Fruit fly (Drosophila melanogaster) whole organism, embryonic: ENCODE data around the gene CG34183.

Experiments used
- ATbp ChIP-seq: fragments of 200-800 bp; sonication (Bioruptor generic); optimal IDR thresholded peaks from 2 replicates; lab custom pipeline; 2017; ENCODE audit warnings: missing biosample characterization, mild to moderate bottlenecking, missing genetic modification characterization, missing genetic modification reagents
- Ada2b ChIP-seq: fragments of 200-800 bp; sonication (Bioruptor generic); IDR thresholded peaks from 2 replicates; pipeline ENCODE4 v1.3.6; 2022; ENCODE audit warnings: missing biosample characterization, missing genetic modification characterization
- Atf3 ChIP-seq: fragments of 200-800 bp; sonication (Bioruptor generic); optimal IDR thresholded peaks from 3 replicates; lab custom pipeline; 2016; ENCODE audit warnings: missing biosample characterization, missing genetic modification characterization
- Blimp-1 ChIP-seq: fragments of 200-800 bp; sonication (Bioruptor generic); optimal IDR thresholded peaks from 3 replicates; lab custom pipeline; 2018; ENCODE audit warnings: missing biosample characterization, missing genetic modification characterization, mild to moderate bottlenecking, moderate library complexity, missing genetic modification reagents
- CG10274 ChIP-seq: fragments of 200-800 bp; sonication (Bioruptor generic); optimal IDR thresholded peaks from 3 replicates; lab custom pipeline; 2017; ENCODE audit warnings: missing biosample characterization, mild to moderate bottlenecking, missing genetic modification characterization
- CG10431 ChIP-seq: fragments of 200-800 bp; sonication (Bioruptor generic); optimal IDR thresholded peaks from 3 replicates; lab custom pipeline; 2018; ENCODE audit warnings: missing biosample characterization, mild to moderate bottlenecking, missing genetic modification characterization
- CG1233 ChIP-seq: fragments of 200-800 bp; sonication (Bioruptor generic); optimal IDR thresholded peaks from 4 replicates; lab custom pipeline; 2018; ENCODE audit warnings: missing biosample characterization, mild to moderate bottlenecking, missing genetic modification characterization
- CG14050 ChIP-seq: fragments of 200-800 bp; sonication (Bioruptor generic); IDR thresholded peaks from 3 replicates; pipeline ENCODE4 v1.3.6; 2022; ENCODE audit warnings: missing biosample characterization, missing genetic modification characterization
- CG14965 ChIP-seq: fragments of 200-800 bp; sonication (Bioruptor generic); optimal IDR thresholded peaks from 2 replicates; lab custom pipeline; 2016; ENCODE audit warnings: missing biosample characterization, missing genetic modification characterization, borderline replicate concordance
- CG2875 ChIP-seq: fragments of 200-800 bp; sonication (Bioruptor generic); optimal IDR thresholded peaks from 2 replicates; lab custom pipeline; 2017; ENCODE audit warnings: missing biosample characterization, mild to moderate bottlenecking, missing genetic modification characterization, missing genetic modification reagents
- CG3163 ChIP-seq: fragments of 200-800 bp; sonication (Bioruptor generic); optimal IDR thresholded peaks from 3 replicates; lab custom pipeline; 2016; ENCODE audit warnings: missing biosample characterization, missing genetic modification characterization
- CG33213 ChIP-seq: fragments of 200-800 bp; sonication (Bioruptor generic); optimal IDR thresholded peaks from 3 replicates; lab custom pipeline; 2016; ENCODE audit warnings: missing biosample characterization, missing genetic modification characterization
- CG4328 ChIP-seq: fragments of 200-800 bp; sonication (Bioruptor generic); optimal IDR thresholded peaks from 3 replicates; lab custom pipeline; 2017; ENCODE audit warnings: missing biosample characterization, missing genetic modification reagents, missing genetic modification characterization
- CG4404 ChIP-seq: fragments of 200-800 bp; sonication (Bioruptor generic); IDR thresholded peaks from 2 replicates; pipeline ENCODE4 v1.3.6; 2022; ENCODE audit warnings: missing biosample characterization, missing genetic modification characterization
- CG4707 ChIP-seq: fragments of 200-800 bp; sonication (Bioruptor generic); optimal IDR thresholded peaks from 2 replicates; lab custom pipeline; 2018; ENCODE audit warnings: missing biosample characterization, mild to moderate bottlenecking, missing genetic modification characterization, moderate library complexity
- CG4820 ChIP-seq: fragments of 200-800 bp; sonication (Bioruptor generic); optimal IDR thresholded peaks from 3 replicates; lab custom pipeline; 2016; ENCODE audit warnings: missing biosample characterization, missing genetic modification characterization
- CG6765 ChIP-seq: fragments of 200-800 bp; sonication (Bioruptor generic); optimal IDR thresholded peaks from 3 replicates; lab custom pipeline; 2017; ENCODE audit warnings: missing biosample characterization, mild to moderate bottlenecking, missing genetic modification characterization
- CG7987 ChIP-seq: fragments of 200-800 bp; sonication (Bioruptor generic); optimal IDR thresholded peaks from 2 replicates; lab custom pipeline; 2018; ENCODE audit warnings: missing biosample characterization, mild to moderate bottlenecking, missing genetic modification characterization, moderate library complexity
- CG9876 ChIP-seq: fragments of 200-800 bp; sonication (Bioruptor generic); optimal IDR thresholded peaks from 2 replicates; lab custom pipeline; 2016; ENCODE audit warnings: missing biosample characterization, missing genetic modification characterization
- Chrac-16 ChIP-seq: fragments of 200-800 bp; sonication (Bioruptor generic); optimal IDR thresholded peaks from 3 replicates; lab custom pipeline; 2016; ENCODE audit warnings: missing biosample characterization, missing genetic modification characterization
- Deaf1 ChIP-seq: fragments of 200-800 bp; optimal IDR thresholded peaks from 3 replicates; lab custom pipeline; 2019; ENCODE audit warnings: missing biosample characterization, mild to moderate bottlenecking, missing genetic modification characterization, moderate library complexity
- Dip2 ChIP-seq: fragments of 200-800 bp; sonication (Bioruptor generic); IDR thresholded peaks from 2 replicates; pipeline ENCODE4 v1.3.6; 2022; ENCODE audit warnings: missing biosample characterization, missing genetic modification characterization
- Dll ChIP-seq: fragments of 200-800 bp; sonication (Bioruptor generic); IDR thresholded peaks from 4 replicates; pipeline ENCODE4 v1.3.6; 2022; ENCODE audit warnings: missing biosample characterization, missing genetic modification characterization; ENCODE audit not compliant: partially characterized antibody
- Doc3 ChIP-seq: fragments of 200-800 bp; sonication (Bioruptor generic); IDR thresholded peaks from 3 replicates; pipeline ENCODE4 v1.3.6; 2022; ENCODE audit warnings: missing biosample characterization, missing genetic modification characterization; ENCODE audit not compliant: partially characterized antibody
- ERR ChIP-seq: fragments of 200-800 bp; sonication (Bioruptor generic); optimal IDR thresholded peaks from 2 replicates; lab custom pipeline; 2016; ENCODE audit warnings: missing biosample characterization, missing genetic modification characterization
- Fer3 ChIP-seq: fragments of 200-800 bp; sonication (Bioruptor generic); optimal IDR thresholded peaks from 2 replicates; lab custom pipeline; 2018; ENCODE audit warnings: missing biosample characterization, mild to moderate bottlenecking, missing genetic modification characterization, moderate library complexity
- Hr39 ChIP-seq: fragments of >200 bp; optimal IDR thresholded peaks from 2 replicates; lab custom pipeline; 2017
- Hsf ChIP-seq: fragments of 200-800 bp; sonication (Bioruptor generic); optimal IDR thresholded peaks from 3 replicates; lab custom pipeline; 2016; ENCODE audit warnings: missing biosample characterization, missing genetic modification characterization
- Mrtf ChIP-seq: fragments of 200-800 bp; sonication (Bioruptor generic); IDR thresholded peaks from 3 replicates; pipeline ENCODE4 v1.3.6; 2022; ENCODE audit warnings: missing biosample characterization, missing genetic modification characterization
- NC2β ChIP-seq: fragments of 200-800 bp; sonication (Bioruptor generic); optimal IDR thresholded peaks from 2 replicates; lab custom pipeline; 2016; ENCODE audit warnings: missing biosample characterization, missing genetic modification characterization
- NfI ChIP-seq: fragments of 200-800 bp; sonication (Bioruptor generic); optimal IDR thresholded peaks from 3 replicates; lab custom pipeline; 2018; ENCODE audit warnings: missing biosample characterization, mild to moderate bottlenecking, missing genetic modification characterization, moderate library complexity
- Opbp ChIP-seq: fragments of 200-800 bp; sonication (Bioruptor generic); IDR thresholded peaks from 3 replicates; pipeline ENCODE4 v1.3.6; 2022; ENCODE audit warnings: missing biosample characterization, missing genetic modification characterization; ENCODE audit not compliant: partially characterized antibody
- PHDP ChIP-seq: fragments of 200-800 bp; sonication (Bioruptor generic); optimal IDR thresholded peaks from 3 replicates; lab custom pipeline; 2018; ENCODE audit warnings: missing biosample characterization, mild to moderate bottlenecking, missing genetic modification characterization, moderate library complexity
- Poxn ChIP-seq: fragments of 200-800 bp; sonication (Bioruptor generic); IDR thresholded peaks from 2 replicates; pipeline ENCODE4 v1.3.6; 2022; ENCODE audit warnings: missing biosample characterization, missing genetic modification characterization
- Tbp ChIP-seq: fragments of >200 bp; optimal IDR thresholded peaks from 2 replicates; lab custom pipeline; 2018; ENCODE audit warnings: missing biosample characterization, missing genetic modification characterization
- Trl ChIP-seq, 3 experiments: fragments of >200 bp in 2 of 3; fragments of 200-800 bp in 1 of 3; sonication (Bioruptor generic) in 1 of 3; optimal IDR thresholded peaks; 2 replicates in 1 of 3; 3 replicates in 2 of 3; lab custom pipeline; 2016 to 2017; ENCODE audit warnings: missing biosample characterization in 1 of 3, missing genetic modification characterization in 1 of 3
- ap ChIP-seq: fragments of 200-800 bp; sonication (Bioruptor generic); IDR thresholded peaks from 2 replicates; pipeline ENCODE4 v1.3.6; 2022; ENCODE audit warnings: missing biosample characterization, missing genetic modification characterization
- crc ChIP-seq: fragments of 200-800 bp; sonication (Bioruptor generic); optimal IDR thresholded peaks from 2 replicates; lab custom pipeline; 2016; ENCODE audit warnings: missing biosample characterization, missing genetic modification characterization
- crp ChIP-seq, 2 experiments: fragments of 200-800 bp; sonication (Bioruptor generic); optimal IDR thresholded peaks; 2 replicates in 1 of 2; 3 replicates in 1 of 2; lab custom pipeline; 2017; ENCODE audit warnings: missing biosample characterization in 2 of 2, missing genetic modification characterization in 2 of 2, mild to moderate bottlenecking in 1 of 2, moderate library complexity in 1 of 2
- dan ChIP-seq: fragments of 200-800 bp; sonication (Bioruptor generic); IDR thresholded peaks from 2 replicates; pipeline ENCODE4 v1.3.6; 2022; ENCODE audit warnings: missing biosample characterization, missing genetic modification characterization
- hth ChIP-seq: fragments of >200 bp; optimal IDR thresholded peaks from 2 replicates; lab custom pipeline; 2017; ENCODE audit warnings: inconsistent platforms
- jing ChIP-seq: fragments of 200-800 bp; sonication (Bioruptor generic); optimal IDR thresholded peaks from 2 replicates; lab custom pipeline; 2018; ENCODE audit warnings: missing biosample characterization, mild to moderate bottlenecking, missing genetic modification characterization
- kah ChIP-seq: fragments of 200-800 bp; sonication (Bioruptor generic); optimal IDR thresholded peaks from 2 replicates; lab custom pipeline; 2018; ENCODE audit warnings: missing biosample characterization, mild to moderate bottlenecking, missing genetic modification characterization
- org-1 ChIP-seq: fragments of 200-800 bp; sonication (Bioruptor generic); optimal IDR thresholded peaks from 2 replicates; lab custom pipeline; 2017; ENCODE audit warnings: missing biosample characterization, missing genetic modification characterization
- pho ChIP-seq: fragments of 200-800 bp; sonication (Bioruptor generic); optimal IDR thresholded peaks from 2 replicates; lab custom pipeline; 2016; ENCODE audit warnings: missing biosample characterization, missing genetic modification characterization
- stwl ChIP-seq: fragments of 200-800 bp; sonication (Bioruptor generic); optimal IDR thresholded peaks from 3 replicates; lab custom pipeline; 2018; ENCODE audit warnings: missing biosample characterization, mild to moderate bottlenecking, missing genetic modification characterization, moderate library complexity
- tna ChIP-seq: fragments of 200-800 bp; sonication (Bioruptor generic); IDR thresholded peaks from 2 replicates; pipeline ENCODE4 v1.3.6; 2022; ENCODE audit warnings: missing biosample characterization, missing genetic modification characterization; ENCODE audit not compliant: partially characterized antibody
- twi ChIP-seq: fragments of 200-800 bp; optimal IDR thresholded peaks from 2 replicates; lab custom pipeline; 2019; ENCODE audit warnings: missing biosample characterization, mild to moderate bottlenecking, missing genetic modification characterization, moderate library complexity

Gene CG34183

DNA sequence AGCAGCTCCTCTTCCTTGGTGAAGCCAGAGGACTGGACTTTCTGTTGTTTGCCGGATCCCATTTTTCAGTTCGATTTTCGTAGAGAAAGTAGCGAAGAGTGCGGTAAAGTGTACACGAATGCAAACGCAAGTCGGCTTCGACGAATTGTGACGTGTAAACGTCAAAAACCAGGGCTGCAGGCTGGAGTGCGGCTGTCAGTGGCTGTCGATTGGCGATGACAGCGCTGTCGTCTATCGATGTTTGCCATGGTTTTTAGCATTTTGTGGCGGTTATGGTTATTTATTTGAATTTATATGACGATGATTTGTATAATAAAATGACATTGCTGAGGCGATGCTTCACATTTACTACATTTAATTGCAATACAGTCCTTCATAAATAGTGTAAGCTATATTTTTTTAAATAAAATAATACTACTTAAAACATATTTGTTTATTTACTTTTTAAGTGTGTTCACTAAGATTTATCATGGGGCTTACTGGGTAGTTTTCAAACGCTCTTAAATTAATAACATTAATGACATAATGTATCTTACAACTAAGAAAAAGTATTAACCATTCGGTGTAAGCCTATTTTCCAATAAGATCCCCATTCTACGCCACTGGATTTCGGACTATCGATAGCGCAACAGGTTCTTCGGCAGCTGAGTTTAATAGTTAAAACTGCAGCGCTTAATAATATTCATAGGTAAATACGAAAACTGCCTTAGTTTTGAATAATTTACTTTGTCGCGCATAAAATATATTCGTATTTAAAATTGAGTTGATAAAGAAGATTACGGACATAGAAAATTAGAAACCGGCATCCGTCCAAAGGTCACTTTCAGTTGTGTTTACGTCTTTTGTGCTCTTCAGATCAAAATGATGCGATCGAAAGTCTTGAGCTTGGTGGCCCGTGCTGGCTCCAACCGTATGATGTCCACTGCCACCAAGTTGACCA lies 27.7 kb upstream of the CG34183 start, which contains the start of the genes CG5885 and CG4598 (continued):
- TF ChIP-seq kah (GFP tag; lab: Kevin White, UChicago) (peak; percentile 59), Mrtf (GFP tag; lab: Robert Waterston, UW) (peak; percentile 65; the same call in 2 of the 3 replicates), crc (GFP tag; lab: Kevin White, UChicago) (peak; percentile 22), CG3163 (GFP tag; lab: Kevin White, UChicago) (no peak), CG1233 (GFP tag; lab: Kevin White, UChicago) (peak; percentile 0), CG10431 (GFP tag; lab: Kevin White, UChicago) (peak; percentile 57), Tbp (GFP tag; lab: Kevin White, UChicago) (no peak), jing (GFP tag; lab: Kevin White, UChicago) (peak; percentile 50), Fer3 (tag; lab: Kevin White, UChicago) (peak; percentile 59), Chrac-16 (GFP tag; lab: Kevin White, UChicago) (peak; percentile 70), pho (GFP tag; lab: Kevin White, UChicago) (peak; percentile 19), CG4707 (GFP tag; lab: Kevin White, UChicago) (no peak), Hr39 (lab: Kevin White, UChicago) (no peak), NfI (GFP tag; lab: Kevin White, UChicago) (peak; percentile 69), Hsf (GFP tag; lab: Kevin White, UChicago) (peak; percentile 38), Poxn (GFP tag; lab: Robert Waterston, UW) (no peak), Ada2b (peak; percentile 85), CG4328 (peak; percentile 50), CG10274 (no peak), hth (lab: Kevin White, UChicago) (no peak), Dll (GFP tag; lab: Robert Waterston, UW) (peak; percentile 77), PHDP (peak; percentile 65), Blimp-1 (peak; percentile 46), CG2875 (GFP tag; lab: Kevin White, UChicago) (no peak), org-1 (GFP tag; lab: Kevin White, UChicago) (no peak), CG4820 (GFP tag; lab: Kevin White, UChicago) (peak; percentile 84), CG9876 (GFP tag; lab: Kevin White, UChicago) (no peak), crp (GFP tag; optimal IDR thresholded peaks at IDR 0.05; lab: Kevin White, UChicago) (peak in 1 of 2 experiments; percentile 55), NC2β (GFP tag; lab: Kevin White, UChicago) (peak; percentile 44), Doc3 (GFP tag; lab: Robert Waterston, UW) (peak; percentile 59; the same call in 2 of the 3 replicates), CG4404 (GFP tag; lab: Robert Waterston, UW) (no peak), Dip2 (no peak), Opbp (GFP tag; lab: Robert Waterston, UW) (peak; percentile 89), CG14050 (no peak; the same call in 1 of the 3 replicates), CG14965 (GFP tag; lab: Kevin White, UChicago) (no peak), tna (GFP tag; lab: Robert Waterston, UW) (peak; percentile 48), ap (GFP tag; lab: Robert Waterston, UW) (peak; percentile 66), dan (no peak), stwl (tag; lab: Kevin White, UChicago) (peak; percentile 71), Atf3 (GFP tag; lab: Kevin White, UChicago) (peak; percentile 27), Trl (optimal IDR thresholded peaks at IDR 0.05; lab: Kevin White, UChicago) (no peak), Trl (GFP tag; optimal IDR thresholded peaks at IDR 0.05; lab: Kevin White, UChicago) (peak; percentile 21), twi (tag; lab: Kevin White, UChicago) (peak; percentile 35), ATbp (GFP tag; lab: Kevin White, UChicago) (peak; percentile 55), CG7987 (GFP tag; lab: Kevin White, UChicago) (no peak), Deaf1 (tag; lab: Kevin White, UChicago) (peak; percentile 89), ERR (GFP tag; lab: Kevin White, UChicago) (no peak), CG33213 (GFP tag; lab: Kevin White, UChicago) (no peak), CG6765 (GFP tag; lab: Kevin White, UChicago) (peak; percentile 36)
